Fruit fly (Drosophila melanogaster): Measurements from ENCODE around the gene Saf6.

Saf6 gene

dm6 chr2L:840022-840421 is 24.3 kb upstream of the Saf6 start:
- TF ChIP-seq Dif (GFP tag; optimal IDR thresholded peaks at IDR 0.05; ENCODE audit: partially characterized antibody) (no peak), Vsx2 (GFP tag; optimal IDR thresholded peaks at IDR 0.05; ENCODE audit: partially characterized antibody) (no peak), pan (optimal IDR thresholded peaks at IDR 0.05) (no peak), lola (GFP tag; optimal IDR thresholded peaks at IDR 0.05) (no peak), brk (GFP tag; optimal IDR thresholded peaks at IDR 0.05) (no peak), Hr78 (GFP tag; optimal IDR thresholded peaks at IDR 0.05) (no peak), Rel (GFP tag; optimal IDR thresholded peaks at IDR 0.05) (no peak), Rel (tag; optimal IDR thresholded peaks at IDR 0.05) (no peak), Mio (GFP tag; optimal IDR thresholded peaks at IDR 0.05) (no peak), jim (GFP tag; optimal IDR thresholded peaks at IDR 0.05) (no peak), Abd-B (GFP tag; optimal IDR thresholded peaks at IDR 0.05) (no peak), dmrt93B (GFP tag; optimal IDR thresholded peaks at IDR 0.05) (no peak)

- TF ChIP-seq rgr (GFP tag; optimal IDR thresholded peaks at IDR 0.05) (no peak), pan (optimal IDR thresholded peaks at IDR 0.05) (no peak), Jra (GFP tag; optimal IDR thresholded peaks at IDR 0.05) (no peak), Rel (GFP tag; optimal IDR thresholded peaks at IDR 0.05) (no peak), Rel (tag; optimal IDR thresholded peaks at IDR 0.05) (no peak), Dif (GFP tag; optimal IDR thresholded peaks at IDR 0.05; ENCODE audit: partially characterized antibody) (no peak), h (GFP tag; optimal IDR thresholded peaks at IDR 0.05) (no peak), Mio (GFP tag; optimal IDR thresholded peaks at IDR 0.05) (no peak), lola (GFP tag; optimal IDR thresholded peaks at IDR 0.05) (no peak), Sp1 (GFP tag; optimal IDR thresholded peaks at IDR 0.05) (no peak), GATAd (GFP tag; optimal IDR thresholded peaks at IDR 0.05) (no peak), CG32264 (GFP tag; optimal IDR thresholded peaks at IDR 0.05) (no peak), CG9705 (GFP tag; optimal IDR thresholded peaks at IDR 0.05) (no peak), Abd-B (GFP tag; optimal IDR thresholded peaks at IDR 0.05) (no peak), Hr78 (GFP tag; optimal IDR thresholded peaks at IDR 0.05) (no peak), jim (GFP tag; optimal IDR thresholded peaks at IDR 0.05) (no peak), dl (GFP tag; optimal IDR thresholded peaks at IDR 0.05; ENCODE audit: insufficient read depth in 1 of 2, partially characterized antibody in 2 of 2) (no peak), Dfd (GFP tag; optimal IDR thresholded peaks at IDR 0.05) (no peak), sage (GFP tag; optimal IDR thresholded peaks at IDR 0.05) (no peak)
Observed at dm6 chr2L:838786-839185, 23.0 kb upstream of the Saf6 start.

dm6 chr2L:837989-838388 is 22.2 kb upstream of the Saf6 start:
- TF ChIP-seq GATAd (GFP tag; optimal IDR thresholded peaks at IDR 0.05), result no peak
- TF ChIP-seq OdsH (GFP tag; optimal IDR thresholded peaks at IDR 0.05), result peak; percentile 48
- no peak for TF ChIP-seq dsf (GFP tag; optimal IDR thresholded peaks at IDR 0.05; ENCODE audit: borderline replicate concordance)
- TF ChIP-seq Hnf4 (GFP tag; optimal IDR thresholded peaks at IDR 0.05), result no peak
- TF ChIP-seq sage (GFP tag; optimal IDR thresholded peaks at IDR 0.05), result no peak
- peak; percentile 24 for TF ChIP-seq psq (GFP tag; optimal IDR thresholded peaks at IDR 0.05)
- peak; percentile 46 for TF ChIP-seq fru (GFP tag; optimal IDR thresholded peaks at IDR 0.05)
- TF ChIP-seq Abd-B (GFP tag; optimal IDR thresholded peaks at IDR 0.05), result no peak
- TF ChIP-seq rgr (GFP tag; optimal IDR thresholded peaks at IDR 0.05), result peak; percentile 4
- peak in 1 of 2 experiments; percentile 23 for TF ChIP-seq foxo (GFP tag; optimal IDR thresholded peaks at IDR 0.05)
- peak; percentile 35 for TF ChIP-seq br (GFP tag; optimal IDR thresholded peaks at IDR 0.05)
- TF ChIP-seq HLH106 (tag; optimal IDR thresholded peaks at IDR 0.05), result no peak
- peak; percentile 7 for TF ChIP-seq Sp1 (GFP tag; optimal IDR thresholded peaks at IDR 0.05)
- TF ChIP-seq tai (GFP tag; optimal IDR thresholded peaks at IDR 0.05), result no peak
- no peak for TF ChIP-seq Dfd (GFP tag; optimal IDR thresholded peaks at IDR 0.05)

dm6 chr2L:827516-828362 is 12.0 kb upstream of the Saf6 start:
- TF ChIP-seq Abd-B (GFP tag; optimal IDR thresholded peaks at IDR 0.05) (no peak), usp (GFP tag; optimal IDR thresholded peaks at IDR 0.05) (no peak), fru (GFP tag; optimal IDR thresholded peaks at IDR 0.05) (no peak), CrebA (GFP tag; optimal IDR thresholded peaks at IDR 0.05; ENCODE audit: borderline replicate concordance) (no peak), Rel (GFP tag; optimal IDR thresholded peaks at IDR 0.05) (no peak), Rel (tag; optimal IDR thresholded peaks at IDR 0.05) (peak; percentile 99), OdsH (GFP tag; optimal IDR thresholded peaks at IDR 0.05) (peak; percentile 26), foxo (GFP tag; optimal IDR thresholded peaks at IDR 0.05) (peak in 1 of 2 experiments; percentile 18), Hnf4 (GFP tag; optimal IDR thresholded peaks at IDR 0.05) (peak; percentile 17), h (GFP tag; optimal IDR thresholded peaks at IDR 0.05) (peak; percentile 24), Vsx2 (GFP tag; optimal IDR thresholded peaks at IDR 0.05; ENCODE audit: partially characterized antibody) (no peak), ey (GFP tag; optimal IDR thresholded peaks at IDR 0.05) (no peak), Sp1 (GFP tag; optimal IDR thresholded peaks at IDR 0.05) (peak; percentile 5), Dfd (GFP tag; optimal IDR thresholded peaks at IDR 0.05) (no peak), psq (GFP tag; optimal IDR thresholded peaks at IDR 0.05) (peak; percentile 18), Mio (GFP tag; optimal IDR thresholded peaks at IDR 0.05) (no peak), dsf (GFP tag; optimal IDR thresholded peaks at IDR 0.05; ENCODE audit: borderline replicate concordance) (no peak), CG32264 (GFP tag; optimal IDR thresholded peaks at IDR 0.05) (no peak), CG9705 (GFP tag; optimal IDR thresholded peaks at IDR 0.05) (no peak), rgr (GFP tag; optimal IDR thresholded peaks at IDR 0.05) (no peak), Dif (GFP tag; optimal IDR thresholded peaks at IDR 0.05; ENCODE audit: partially characterized antibody) (peak; percentile 17), dl (GFP tag; optimal IDR thresholded peaks at IDR 0.05; ENCODE audit: insufficient read depth in 1 of 2, partially characterized antibody in 2 of 2) (no peak), br (GFP tag; optimal IDR thresholded peaks at IDR 0.05) (peak; percentile 28)
